Fruit fly (Drosophila melanogaster) whole organism, embryonic: Measurements from ENCODE around the gene CG8944.

Experiments
- B-H2 ChIP-seq: fragments of 200-800 bp; sonication (Bioruptor generic); optimal IDR thresholded peaks from 2 replicates; lab custom pipeline; 2018; ENCODE audit warnings: missing biosample characterization, mild to moderate bottlenecking, missing genetic modification characterization
- Bgb ChIP-seq: fragments of 200-800 bp; sonication (Bioruptor generic); IDR thresholded peaks from 2 replicates; pipeline ENCODE4 v1.3.6; 2022; ENCODE audit warnings: missing biosample characterization, missing genetic modification characterization; ENCODE audit not compliant: partially characterized antibody
- CG11504 ChIP-seq: fragments of 200-800 bp; sonication (Bioruptor generic); optimal IDR thresholded peaks from 3 replicates; lab custom pipeline; 2019; ENCODE audit warnings: missing biosample characterization, mild to moderate bottlenecking, missing genetic modification characterization, moderate library complexity
- CG12391 ChIP-seq: fragments of 200-800 bp; sonication (Bioruptor generic); optimal IDR thresholded peaks from 3 replicates; lab custom pipeline; 2018; ENCODE audit warnings: missing biosample characterization, mild to moderate bottlenecking, missing genetic modification characterization, moderate library complexity
- CG12769 ChIP-seq: fragments of 200-800 bp; sonication (Bioruptor generic); optimal IDR thresholded peaks from 2 replicates; lab custom pipeline; 2019; ENCODE audit warnings: missing biosample characterization, mild to moderate bottlenecking, missing genetic modification characterization, moderate library complexity
- CG14667 ChIP-seq: fragments of 200-800 bp; sonication (Bioruptor generic); IDR thresholded peaks from 2 replicates; pipeline ENCODE4 v1.3.6; 2022; ENCODE audit warnings: missing biosample characterization, missing genetic modification characterization
- CG14710 ChIP-seq: fragments of 200-800 bp; sonication (Bioruptor generic); optimal IDR thresholded peaks from 3 replicates; lab custom pipeline; 2019; ENCODE audit warnings: missing biosample characterization, mild to moderate bottlenecking, missing genetic modification characterization, moderate library complexity
- CG15479 ChIP-seq: fragments of 200-800 bp; sonication (Bioruptor generic); optimal IDR thresholded peaks from 3 replicates; lab custom pipeline; 2019; ENCODE audit warnings: missing biosample characterization, mild to moderate bottlenecking, missing genetic modification characterization, moderate library complexity
- CG16815 ChIP-seq: fragments of 200-800 bp; sonication (Bioruptor generic); optimal IDR thresholded peaks from 3 replicates; lab custom pipeline; 2017; ENCODE audit warnings: missing biosample characterization, mild to moderate bottlenecking, missing genetic modification characterization
- CG17359 ChIP-seq: fragments of 200-800 bp; sonication (Bioruptor generic); optimal IDR thresholded peaks from 3 replicates; lab custom pipeline; 2018; ENCODE audit warnings: missing biosample characterization, mild to moderate bottlenecking, missing genetic modification characterization, moderate library complexity
- CG2116 ChIP-seq: fragments of 200-800 bp; sonication (Bioruptor generic); optimal IDR thresholded peaks from 3 replicates; lab custom pipeline; 2018; ENCODE audit warnings: missing biosample characterization, mild to moderate bottlenecking, missing genetic modification characterization
- CG3281 ChIP-seq: fragments of 200-800 bp; sonication (Bioruptor generic); optimal IDR thresholded peaks from 3 replicates; lab custom pipeline; 2017; ENCODE audit warnings: missing biosample characterization, mild to moderate bottlenecking, missing genetic modification characterization
- CG34422 ChIP-seq: fragments of 200-800 bp; sonication (Bioruptor generic); IDR thresholded peaks from 3 replicates; pipeline ENCODE4 v1.3.6; 2022; ENCODE audit warnings: missing biosample characterization, missing genetic modification characterization
- CG3847 ChIP-seq: fragments of 200-800 bp; sonication (Bioruptor generic); IDR thresholded peaks from 2 replicates; pipeline ENCODE4 v1.3.6; 2022; ENCODE audit warnings: missing biosample characterization, missing genetic modification characterization
- CG5245 ChIP-seq: fragments of 200-800 bp; sonication (Bioruptor generic); optimal IDR thresholded peaks from 3 replicates; lab custom pipeline; 2016; ENCODE audit warnings: missing biosample characterization, missing genetic modification characterization
- CG6683 ChIP-seq: fragments of 200-800 bp; sonication (Bioruptor generic); optimal IDR thresholded peaks from 2 replicates; lab custom pipeline; 2017; ENCODE audit warnings: missing biosample characterization, mild to moderate bottlenecking, missing genetic modification characterization, missing genetic modification reagents
- CG9797 ChIP-seq: fragments of 200-800 bp; sonication (Bioruptor generic); optimal IDR thresholded peaks from 3 replicates; lab custom pipeline; 2018; ENCODE audit warnings: missing biosample characterization, mild to moderate bottlenecking, missing genetic modification characterization
- D ChIP-seq, 2 experiments: fragments of 200-800 bp in 1 of 2; fragments of >200 bp in 1 of 2; sonication (Bioruptor generic) in 1 of 2; optimal IDR thresholded peaks; 2 replicates in 1 of 2; 3 replicates in 1 of 2; lab custom pipeline; 2017; ENCODE audit warnings: mild to moderate bottlenecking in 1 of 2, missing biosample characterization in 1 of 2, missing genetic modification characterization in 1 of 2, missing genetic modification reagents in 1 of 2
- D19A ChIP-seq: fragments of 200-800 bp; optimal IDR thresholded peaks from 3 replicates; lab custom pipeline; 2019; ENCODE audit warnings: missing biosample characterization, mild to moderate bottlenecking, missing genetic modification characterization, moderate library complexity
- Deaf1 ChIP-seq: fragments of 200-800 bp; optimal IDR thresholded peaks from 3 replicates; lab custom pipeline; 2019; ENCODE audit warnings: missing biosample characterization, mild to moderate bottlenecking, missing genetic modification characterization, moderate library complexity
- Dll ChIP-seq: fragments of 200-800 bp; sonication (Bioruptor generic); IDR thresholded peaks from 4 replicates; pipeline ENCODE4 v1.3.6; 2022; ENCODE audit warnings: missing biosample characterization, missing genetic modification characterization; ENCODE audit not compliant: partially characterized antibody
- Dref ChIP-seq: fragments of 200-800 bp; sonication (Bioruptor generic); IDR thresholded peaks from 2 replicates; pipeline ENCODE4 v1.3.6; 2022; ENCODE audit warnings: missing biosample characterization, missing genetic modification characterization
- Fer1 ChIP-seq: fragments of 200-800 bp; sonication (Bioruptor generic); optimal IDR thresholded peaks from 2 replicates; lab custom pipeline; 2017; ENCODE audit warnings: missing biosample characterization, mild to moderate bottlenecking, missing genetic modification characterization
- HmgZ ChIP-seq: fragments of 200-800 bp; sonication (Bioruptor generic); optimal IDR thresholded peaks from 2 replicates; lab custom pipeline; 2018; ENCODE audit warnings: missing biosample characterization, mild to moderate bottlenecking, missing genetic modification characterization
- Lim3 ChIP-seq: fragments of 200-800 bp; sonication (Bioruptor generic); IDR thresholded peaks from 2 replicates; pipeline ENCODE4 v1.3.6; 2022; ENCODE audit warnings: missing biosample characterization, missing genetic modification characterization
- MBD-R2 ChIP-seq: fragments of 200-800 bp; sonication (Bioruptor generic); IDR thresholded peaks from 2 replicates; pipeline ENCODE4 v1.3.6; 2022; ENCODE audit warnings: missing biosample characterization, missing genetic modification characterization
- Med ChIP-seq: fragments of 200-800 bp; sonication (Bioruptor generic); peaks from one replicate; lab custom pipeline; 2016; ENCODE audit warnings: missing biosample characterization, missing genetic modification characterization, mild to moderate bottlenecking, inconsistent platforms, moderate library complexity
- NC2β ChIP-seq: fragments of 200-800 bp; sonication (Bioruptor generic); optimal IDR thresholded peaks from 2 replicates; lab custom pipeline; 2016; ENCODE audit warnings: missing biosample characterization, missing genetic modification characterization
- Nf-YB ChIP-seq: fragments of 200-800 bp; sonication (Bioruptor generic); optimal IDR thresholded peaks from 3 replicates; lab custom pipeline; 2019; ENCODE audit warnings: missing biosample characterization, mild to moderate bottlenecking, missing genetic modification characterization, moderate library complexity
- Poxn ChIP-seq: fragments of 200-800 bp; sonication (Bioruptor generic); IDR thresholded peaks from 2 replicates; pipeline ENCODE4 v1.3.6; 2022; ENCODE audit warnings: missing biosample characterization, missing genetic modification characterization
- Sry-δ ChIP-seq: fragments of 200-800 bp; sonication (Bioruptor generic); optimal IDR thresholded peaks from 2 replicates; lab custom pipeline; 2016; ENCODE audit warnings: missing biosample characterization, missing genetic modification characterization
- TFAM ChIP-seq: fragments of 200-800 bp; sonication (Bioruptor generic); optimal IDR thresholded peaks from 2 replicates; lab custom pipeline; 2017; ENCODE audit warnings: missing biosample characterization, missing genetic modification characterization, inconsistent platforms
- YL-1 ChIP-seq: fragments of 200-800 bp; sonication (Bioruptor generic); optimal IDR thresholded peaks from 3 replicates; lab custom pipeline; 2017; ENCODE audit warnings: missing biosample characterization, mild to moderate bottlenecking, missing genetic modification characterization
- ato ChIP-seq: fragments of 200-800 bp; sonication (Bioruptor generic); IDR thresholded peaks from 2 replicates; pipeline ENCODE4 v1.3.6; 2022; ENCODE audit warnings: missing biosample characterization, missing genetic modification characterization; ENCODE audit not compliant: partially characterized antibody
- da ChIP-seq: fragments of 200-800 bp; sonication (Bioruptor generic); optimal IDR thresholded peaks from 2 replicates; lab custom pipeline; 2016; ENCODE audit warnings: missing biosample characterization, missing genetic modification characterization
- danr ChIP-seq: fragments of 200-800 bp; sonication (Bioruptor generic); IDR thresholded peaks from 2 replicates; pipeline ENCODE4 v1.3.6; 2022; ENCODE audit warnings: missing biosample characterization, missing genetic modification characterization
- gsb-n ChIP-seq: fragments of 200-800 bp; sonication (Bioruptor generic); optimal IDR thresholded peaks from 3 replicates; lab custom pipeline; 2018; ENCODE audit warnings: missing biosample characterization, mild to moderate bottlenecking, missing genetic modification characterization
- hkb ChIP-seq, 2 experiments: fragments of 200-800 bp in 1 of 2; fragments of >200 bp in 1 of 2; sonication (Bioruptor generic) in 1 of 2; IDR thresholded peaks in 1 of 2; optimal IDR thresholded peaks in 1 of 2; 2 replicates each; pipeline versions ENCODE4 v1.3.6 to Lab custom; 2017 to 2022; ENCODE audit warnings: missing biosample characterization in 1 of 2, missing genetic modification characterization in 1 of 2
- jing ChIP-seq: fragments of 200-800 bp; sonication (Bioruptor generic); optimal IDR thresholded peaks from 2 replicates; lab custom pipeline; 2018; ENCODE audit warnings: missing biosample characterization, mild to moderate bottlenecking, missing genetic modification characterization
- jumu ChIP-seq: fragments of 200-800 bp; sonication (Bioruptor generic); optimal IDR thresholded peaks from 3 replicates; lab custom pipeline; 2016; ENCODE audit warnings: missing biosample characterization, missing genetic modification characterization
- maf-S ChIP-seq: fragments of 200-800 bp; sonication (Bioruptor generic); optimal IDR thresholded peaks from 2 replicates; lab custom pipeline; 2016; ENCODE audit warnings: missing biosample characterization, missing genetic modification characterization
- nom ChIP-seq: fragments of 200-800 bp; sonication (Bioruptor generic); optimal IDR thresholded peaks from 2 replicates; lab custom pipeline; 2017; ENCODE audit warnings: missing biosample characterization, missing genetic modification characterization, mild to moderate bottlenecking, moderate library complexity, missing genetic modification reagents
- onecut ChIP-seq: fragments of 200-800 bp; sonication (Bioruptor generic); IDR thresholded peaks from 2 replicates; pipeline ENCODE4 v1.3.6; 2022; ENCODE audit warnings: missing biosample characterization, missing genetic modification characterization
- otp ChIP-seq: fragments of 200-800 bp; sonication (Bioruptor generic); IDR thresholded peaks from 3 replicates; pipeline ENCODE4, ENCODE4 v1.3.6; 2022; ENCODE audit warnings: missing biosample characterization, missing genetic modification characterization
- pita ChIP-seq: fragments of 200-800 bp; sonication (Bioruptor generic); optimal IDR thresholded peaks from 2 replicates; lab custom pipeline; 2017; ENCODE audit warnings: missing biosample characterization, mild to moderate bottlenecking, missing genetic modification characterization
- pnt ChIP-seq: fragments of 200-800 bp; sonication (Bioruptor generic); optimal IDR thresholded peaks from 3 replicates; lab custom pipeline; 2016; ENCODE audit warnings: missing biosample characterization, missing genetic modification characterization
- tup ChIP-seq: fragments of 200-800 bp; sonication (Bioruptor generic); optimal IDR thresholded peaks from 2 replicates; lab custom pipeline; 2016; ENCODE audit warnings: missing biosample characterization, mild to moderate bottlenecking, missing genetic modification characterization, moderate library complexity
- zfh1 ChIP-seq: fragments of 200-800 bp; sonication (Bioruptor generic); IDR thresholded peaks from 3 replicates; pipeline ENCODE4 v1.3.6; 2022; ENCODE audit warnings: missing biosample characterization, missing genetic modification characterization
- zfh2 ChIP-seq: fragments of 200-800 bp; sonication (Bioruptor generic); optimal IDR thresholded peaks from 2 replicates; lab custom pipeline; 2016; ENCODE audit warnings: missing biosample characterization, missing genetic modification characterization

Gene CG8944

DNA sequence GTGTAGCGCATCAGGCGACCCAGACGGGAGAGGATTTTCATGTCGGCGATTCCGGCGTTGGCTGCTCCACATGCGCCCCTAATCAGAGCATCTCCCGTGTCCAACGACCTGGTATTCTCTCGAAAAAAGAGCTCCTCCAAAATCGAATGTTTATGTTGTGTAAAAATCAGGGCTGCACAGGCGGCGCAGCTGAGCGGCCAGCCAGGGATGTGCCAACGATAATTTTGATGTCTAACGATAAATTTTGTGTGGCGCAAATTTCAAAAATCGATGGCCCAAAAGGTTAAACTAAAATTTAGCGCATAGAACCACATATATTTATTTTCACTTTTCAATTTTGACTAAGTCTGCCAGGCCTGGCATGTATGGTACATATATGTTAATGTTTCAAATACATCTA, 45.0 kb downstream of the CG8944 start, which contains the start of gene CG9240 (continued):
- TF ChIP-seq jumu (GFP tag; lab: Kevin White, UChicago): no peak
- TF ChIP-seq HmgZ (tag; lab: Kevin White, UChicago): peak; percentile 44
- TF ChIP-seq pita: no peak
- TF ChIP-seq Nf-YB (GFP tag; lab: Kevin White, UChicago): no peak
- TF ChIP-seq CG15479 (GFP tag; lab: Kevin White, UChicago): peak; percentile 18
- TF ChIP-seq maf-S (GFP tag; lab: Kevin White, UChicago): no peak
- TF ChIP-seq CG2116 (GFP tag; lab: Kevin White, UChicago): peak; percentile 94
- no peak for TF ChIP-seq gsb-n (tag; lab: Kevin White, UChicago)
- no peak for TF ChIP-seq Poxn (GFP tag; lab: Robert Waterston, UW)
- TF ChIP-seq hkb (optimal IDR thresholded peaks at IDR 0.05; lab: Kevin White, UChicago): no peak
- no peak for TF ChIP-seq hkb (GFP tag; IDR thresholded peaks at IDR 0.05; lab: Robert Waterston, UW)
- TF ChIP-seq CG3847 (GFP tag; lab: Robert Waterston, UW): no peak
- no peak for TF ChIP-seq otp
- TF ChIP-seq zfh2 (GFP tag; lab: Kevin White, UChicago): no peak
- TF ChIP-seq Dll: peak; percentile 46; the same call in 1 of the 4 replicates
- peak; percentile 5 for TF ChIP-seq CG12769 (tag; lab: Kevin White, UChicago)
- TF ChIP-seq Bgb (GFP tag; lab: Robert Waterston, UW): 0 out of 2 replicates have a peak, but pooled peaks have one; percentile 16
- TF ChIP-seq CG11504 (tag; lab: Kevin White, UChicago): no peak
- TF ChIP-seq CG17359: no peak
- TF ChIP-seq B-H2 (GFP tag; lab: Kevin White, UChicago): peak; percentile 8
- peak; percentile 7 for TF ChIP-seq CG9797 (GFP tag; lab: Kevin White, UChicago)
- TF ChIP-seq Deaf1 (tag; lab: Kevin White, UChicago): no peak
- TF ChIP-seq Dref (GFP tag; lab: Robert Waterston, UW): peak; percentile 78
- no peak for TF ChIP-seq da
- TF ChIP-seq pnt: no peak
- TF ChIP-seq danr: no peak
- TF ChIP-seq nom: peak; percentile 2
- TF ChIP-seq Lim3 (GFP tag; lab: Robert Waterston, UW): no peak
- TF ChIP-seq CG3281 (GFP tag; lab: Kevin White, UChicago): peak; percentile 25
- TF ChIP-seq tup (GFP tag; lab: Kevin White, UChicago): no peak
- TF ChIP-seq D19A (tag; lab: Kevin White, UChicago): peak; percentile 2
- TF ChIP-seq CG14710: peak; percentile 10
- TF ChIP-seq Sry-δ (GFP tag; lab: Kevin White, UChicago): peak; percentile 47
- peak; percentile 66 for TF ChIP-seq Med (GFP tag; lab: Kevin White, UChicago)
- no peak for TF ChIP-seq onecut (GFP tag; lab: Robert Waterston, UW)
- TF ChIP-seq CG5245 (GFP tag; lab: Kevin White, UChicago): no peak
- no peak for TF ChIP-seq TFAM (GFP tag; lab: Kevin White, UChicago)
- TF ChIP-seq CG6683: no peak
- TF ChIP-seq D (optimal IDR thresholded peaks at IDR 0.05; lab: Kevin White, UChicago): no peak
- TF ChIP-seq D (GFP tag; optimal IDR thresholded peaks at IDR 0.05; lab: Kevin White, UChicago): no peak
- no peak for TF ChIP-seq CG14667 (GFP tag; lab: Robert Waterston, UW)
- no peak for TF ChIP-seq CG12391 (tag; lab: Kevin White, UChicago)
- no peak for TF ChIP-seq CG16815 (GFP tag; lab: Kevin White, UChicago)
- no peak for TF ChIP-seq jing (GFP tag; lab: Kevin White, UChicago)
- TF ChIP-seq ato (GFP tag; lab: Robert Waterston, UW): peak; percentile 22; the same call in 1 of the 2 replicates
- TF ChIP-seq YL-1: peak; percentile 41
- TF ChIP-seq zfh1 (GFP tag; lab: Robert Waterston, UW): 0 out of 3 replicates have a peak, but pooled peaks have one; percentile 28
- TF ChIP-seq NC2β (GFP tag; lab: Kevin White, UChicago): no peak
- no peak for TF ChIP-seq CG34422 (GFP tag; lab: Robert Waterston, UW)
- TF ChIP-seq MBD-R2 (GFP tag; lab: Robert Waterston, UW): peak; percentile 87
- TF ChIP-seq Fer1: no peak
